Fruit fly (Drosophila melanogaster): ENCODE measurements around the gene Teh4.

Gene Teh4

dm6 chr3L:4219291-4220228, 41.5 kb upstream of the Teh4 start (continued):
- TF ChIP-seq Mes4 (GFP tag; optimal IDR thresholded peaks at IDR 0.05) (no peak), slou (GFP tag; optimal IDR thresholded peaks at IDR 0.05) (no peak), wek (GFP tag; optimal IDR thresholded peaks at IDR 0.05) (no peak), CG10321 (GFP tag; IDR thresholded peaks at IDR 0.05) (no peak), hbn (GFP tag; IDR thresholded peaks at IDR 0.05; ENCODE audit: partially characterized antibody) (no peak), CG13894 (tag; optimal IDR thresholded peaks at IDR 0.05) (no peak), gcm2 (GFP tag; optimal IDR thresholded peaks at IDR 0.05) (no peak), gsb (GFP tag; IDR thresholded peaks at IDR 0.05) (no peak), CG3847 (GFP tag; IDR thresholded peaks at IDR 0.05) (no peak), sc (optimal IDR thresholded peaks at IDR 0.05) (no peak), sc (GFP tag; optimal IDR thresholded peaks at IDR 0.05) (no peak), stwl (tag; optimal IDR thresholded peaks at IDR 0.05) (peak; percentile 3), Dfd (GFP tag; optimal IDR thresholded peaks at IDR 0.05) (no peak), sima (GFP tag; optimal IDR thresholded peaks at IDR 0.05) (no peak), fd102C (GFP tag; optimal IDR thresholded peaks at IDR 0.05) (no peak), fd64A (GFP tag; optimal IDR thresholded peaks at IDR 0.05) (peak; percentile 20), NfI (GFP tag; optimal IDR thresholded peaks at IDR 0.05) (no peak), CG17612 (GFP tag; IDR thresholded peaks at IDR 0.05) (no peak), maf-S (GFP tag; optimal IDR thresholded peaks at IDR 0.05) (no peak), HLHmδ (GFP tag; optimal IDR thresholded peaks at IDR 0.05) (peak; percentile 18), sens-2 (GFP tag; IDR thresholded peaks at IDR 0.05) (0 out of 2 replicates have a peak, but pooled peaks have one; percentile 11), Bgb (GFP tag; IDR thresholded peaks at IDR 0.05; ENCODE audit: partially characterized antibody) (no peak; the same call in 1 of the 2 replicates), Myb (GFP tag; optimal IDR thresholded peaks at IDR 0.05) (no peak), HmgZ (tag; optimal IDR thresholded peaks at IDR 0.05) (peak; percentile 43), CG4328 (GFP tag; optimal IDR thresholded peaks at IDR 0.05) (no peak), CG4424 (GFP tag; optimal IDR thresholded peaks at IDR 0.05) (no peak), fd3F (GFP tag; optimal IDR thresholded peaks at IDR 0.05) (no peak), Awh (GFP tag; IDR thresholded peaks at IDR 0.05) (peak; percentile 56; the same call in 1 of the 2 replicates), CG6175 (GFP tag; IDR thresholded peaks at IDR 0.05) (no peak), shn (GFP tag; optimal IDR thresholded peaks at IDR 0.05) (no peak), CTCF (GFP tag; optimal IDR thresholded peaks at IDR 0.05) (no peak), tio (GFP tag; optimal IDR thresholded peaks at IDR 0.05) (no peak), HLH4C (GFP tag; IDR thresholded peaks at IDR 0.05; ENCODE audit: partially characterized antibody) (no peak), vnd (GFP tag; IDR thresholded peaks at IDR 0.05; ENCODE audit: partially characterized antibody) (peak; percentile 67), dimm (GFP tag; IDR thresholded peaks at IDR 0.05) (no peak), ken (GFP tag; IDR thresholded peaks at IDR 0.05) (no peak), vvl (GFP tag; IDR thresholded peaks at IDR 0.05) (peak; percentile 15; the same call in 1 of the 2 replicates), crol (GFP tag; IDR thresholded peaks at IDR 0.05) (peak; percentile 60), Six4 (GFP tag; optimal IDR thresholded peaks at IDR 0.05) (no peak), usp (GFP tag; optimal IDR thresholded peaks at IDR 0.05) (no peak), CG9609 (GFP tag; optimal IDR thresholded peaks at IDR 0.05) (no peak), CG10654 (GFP tag; optimal IDR thresholded peaks at IDR 0.05) (no peak), Pdp1 (GFP tag; optimal IDR thresholded peaks at IDR 0.05) (peak in 1 of 2 experiments; percentile 35), CG15073 (GFP tag; optimal IDR thresholded peaks at IDR 0.05) (no peak), Fer3 (tag; optimal IDR thresholded peaks at IDR 0.05) (no peak), cwo (GFP tag; optimal IDR thresholded peaks at IDR 0.05) (peak; percentile 100), CG1792 (GFP tag; optimal IDR thresholded peaks at IDR 0.05) (no peak), CG7357 (GFP tag; IDR thresholded peaks at IDR 0.05) (no peak), cg (GFP tag; optimal IDR thresholded peaks at IDR 0.05) (no peak), CG6813 (GFP tag; optimal IDR thresholded peaks at IDR 0.05) (peak; percentile 22)

Measured in whole organism, embryonic.